Worm (Caenorhabditis elegans): ENCODE measurements around the gene irg-1.

DNA sequence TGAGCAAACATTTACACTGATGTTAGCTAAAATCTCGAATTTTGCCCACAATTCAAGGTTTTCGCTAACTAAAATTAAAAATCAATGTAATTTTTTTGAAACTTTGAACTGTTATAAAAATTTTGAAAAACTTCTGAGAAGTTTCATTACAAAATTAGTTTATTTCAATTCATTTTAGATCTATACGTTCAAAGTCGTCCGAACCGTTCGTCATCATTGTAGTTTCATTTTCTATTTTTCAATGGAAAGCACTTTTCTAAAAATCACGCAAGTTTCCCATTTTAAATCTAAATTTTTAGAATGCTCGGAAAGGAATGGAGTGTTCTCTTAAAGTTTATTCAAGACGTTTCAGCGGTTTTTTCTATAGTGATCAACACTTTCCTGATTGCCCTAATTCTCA, 13.5 kb upstream of the irg-1 start, which contains the start of gene str-228:
- TF ChIP-seq fax-1 (tag; optimal IDR thresholded peaks at IDR 0.05) (no peak), ama-1 (optimal IDR thresholded peaks at IDR 0.05) (no peak), pag-3 (tag; optimal IDR thresholded peaks at IDR 0.05; ENCODE audit: borderline replicate concordance) (no peak), elt-4 (tag; optimal IDR thresholded peaks at IDR 0.05) (no peak), hlh-30 (tag; optimal IDR thresholded peaks at IDR 0.05; ENCODE audit: insufficient read depth) (no peak), lin-11 (tag; optimal IDR thresholded peaks at IDR 0.05) (no peak)

Data from whole organism, late embryonic.